Worm (Caenorhabditis elegans) whole organism, L3 larva: ENCODE data around the gene lgc-42.

Experiments used
- aly-2 ChIP-seq: fragments of 150-350 bp; optimal IDR thresholded peaks from 2 replicates; lab custom pipeline; 2014; ENCODE audit warnings: missing biosample characterization, missing genetic modification characterization
- ceh-28 ChIP-seq: fragments of 150-350 bp; optimal IDR thresholded peaks from 2 replicates; lab custom pipeline; 2014; ENCODE audit warnings: missing biosample characterization, missing genetic modification reagents, missing genetic modification characterization
- ceh-9 ChIP-seq: sonication (generic microtip); optimal IDR thresholded peaks from 2 replicates; lab custom pipeline; 2018; ENCODE audit warnings: missing biosample characterization, missing genetic modification characterization
- daf-12 ChIP-seq: fragments of 150-350 bp; optimal IDR thresholded peaks from 2 replicates; lab custom pipeline; 2014; ENCODE audit warnings: missing biosample characterization, missing genetic modification reagents, missing genetic modification characterization
- egl-27 ChIP-seq: sonication (generic microtip); optimal IDR thresholded peaks from 4 replicates; lab custom pipeline; 2017; ENCODE audit warnings: missing biosample characterization, missing genetic modification reagents, missing genetic modification characterization
- egl-5 ChIP-seq: fragments of 150-350 bp; optimal IDR thresholded peaks from 2 replicates; lab custom pipeline; 2017; ENCODE audit warnings: missing biosample characterization, missing genetic modification reagents, missing genetic modification characterization, inconsistent platforms
- elt-2 ChIP-seq: sonication (generic microtip); optimal IDR thresholded peaks from 2 replicates; lab custom pipeline; 2016; ENCODE audit warnings: missing genetic modification reagents, mild to moderate bottlenecking, missing genetic modification characterization, missing compliant biosample characterization
- elt-3 ChIP-seq, 3 experiments: fragments of 150-350 bp in 1 of 3; sonication (generic microtip) in 2 of 3; optimal IDR thresholded peaks; 2 replicates in 2 of 3; 4 replicates in 1 of 3; lab custom pipeline; 2014 to 2017; ENCODE audit warnings: missing biosample characterization in 3 of 3, missing genetic modification characterization in 3 of 3
- fos-1 ChIP-seq: fragments of 150-350 bp; optimal IDR thresholded peaks from 2 replicates; lab custom pipeline; 2014; ENCODE audit warnings: missing biosample characterization, missing genetic modification characterization
- lsy-12 ChIP-seq: sonication (generic microtip); optimal IDR thresholded peaks from 2 replicates; lab custom pipeline; 2016; ENCODE audit warnings: mild to moderate bottlenecking, missing genetic modification characterization, missing compliant biosample characterization
- mml-1 ChIP-seq: fragments of 150-350 bp; sonication (generic microtip); optimal IDR thresholded peaks from 3 replicates; lab custom pipeline; 2014; ENCODE audit warnings: missing biosample characterization, missing genetic modification characterization
- nhr-11 ChIP-seq: fragments of 150-350 bp; optimal IDR thresholded peaks from 2 replicates; lab custom pipeline; 2014; ENCODE audit warnings: missing biosample characterization, missing genetic modification characterization
- nhr-23 ChIP-seq: fragments of 150-350 bp; optimal IDR thresholded peaks from 2 replicates; lab custom pipeline; 2014; ENCODE audit warnings: missing biosample characterization, missing genetic modification reagents, missing genetic modification characterization
- nhr-67 ChIP-seq: fragments of 150-350 bp; optimal IDR thresholded peaks from 2 replicates; lab custom pipeline; 2014; ENCODE audit warnings: missing biosample characterization, missing genetic modification characterization
- nhr-76 ChIP-seq: fragments of 150-350 bp; sonication (generic microtip); optimal IDR thresholded peaks from 5 replicates; lab custom pipeline; 2014; ENCODE audit warnings: missing biosample characterization, missing genetic modification characterization
- sea-2 ChIP-seq: fragments of 150-350 bp; sonication (generic microtip); optimal IDR thresholded peaks from 4 replicates; lab custom pipeline; 2014; ENCODE audit warnings: missing biosample characterization, missing genetic modification reagents, missing genetic modification characterization
- skn-1 ChIP-seq: fragments of 150-350 bp; optimal IDR thresholded peaks from 2 replicates; lab custom pipeline; 2014; ENCODE audit warnings: missing biosample characterization, missing genetic modification characterization
- unc-39 ChIP-seq: sonication (generic microtip); optimal IDR thresholded peaks from 4 replicates; lab custom pipeline; 2017; ENCODE audit warnings: missing biosample characterization, missing genetic modification characterization
- unc-62 ChIP-seq: fragments of 150-350 bp; sonication (generic microtip); optimal IDR thresholded peaks from 4 replicates; lab custom pipeline; 2014; ENCODE audit warnings: missing biosample characterization, missing genetic modification reagents, missing genetic modification characterization
- zag-1 ChIP-seq: fragments of 150-350 bp; optimal IDR thresholded peaks from 2 replicates; lab custom pipeline; 2014; ENCODE audit warnings: missing biosample characterization, missing genetic modification characterization
- ztf-11 ChIP-seq: fragments of 150-350 bp; optimal IDR thresholded peaks from 2 replicates; lab custom pipeline; 2014; ENCODE audit warnings: missing biosample characterization, missing genetic modification characterization
- ztf-4 ChIP-seq: fragments of 150-350 bp; optimal IDR thresholded peaks from 2 replicates; lab custom pipeline; 2014; ENCODE audit warnings: missing biosample characterization, missing genetic modification characterization

Gene lgc-42

ce11 chrIII:2001210-2001609 lies 3.5 kb downstream of the lgc-42 start:
- TF ChIP-seq fos-1 = no peak
- TF ChIP-seq ceh-28 (tag; lab: Kevin White, UChicago) = peak; percentile 72
- TF ChIP-seq, all 47 proteins: peak for 1

DNA sequence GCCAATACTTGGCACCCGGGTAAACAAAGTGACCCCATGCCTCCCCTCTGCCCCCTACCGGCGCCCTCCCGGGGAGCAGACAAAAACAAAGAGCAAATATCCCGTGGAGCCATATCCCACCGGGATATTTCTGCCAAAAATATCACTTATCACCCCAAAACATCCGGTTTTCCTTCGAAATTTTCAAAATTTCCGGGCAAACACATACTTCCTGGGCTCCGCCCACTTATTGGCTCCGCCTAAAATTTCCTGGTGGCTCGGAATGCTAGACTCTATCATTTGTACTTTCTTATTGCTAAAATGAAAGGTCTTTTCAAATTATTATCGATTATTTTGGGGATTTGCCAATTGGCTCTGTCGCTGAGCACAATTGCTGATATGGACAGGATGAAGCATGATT lies 8.1 kb downstream of the lgc-42 start, which contains the start of gene Y39A3B.1:
TSS of gene Y39A3B.1 (plus strand) at position 301 of the 400 bp plus-strand sequence.
- TF ChIP-seq ztf-11 (tag; lab: Kevin White, UChicago) = no peak
- TF ChIP-seq nhr-23 = no peak
- TF ChIP-seq nhr-76 (tag; lab: Kevin White, UChicago) = no peak
- TF ChIP-seq daf-12 = no peak
- no peak for TF ChIP-seq unc-62 (GFP tag; lab: Kevin White, UChicago)
- TF ChIP-seq aly-2 (tag; lab: Kevin White, UChicago) = no peak
- TF ChIP-seq elt-3 (tag; optimal IDR thresholded peaks at IDR 0.05; lab: Kevin White, UChicago) = no peak
- TF ChIP-seq skn-1 (tag; lab: Kevin White, UChicago) = no peak

DNA sequence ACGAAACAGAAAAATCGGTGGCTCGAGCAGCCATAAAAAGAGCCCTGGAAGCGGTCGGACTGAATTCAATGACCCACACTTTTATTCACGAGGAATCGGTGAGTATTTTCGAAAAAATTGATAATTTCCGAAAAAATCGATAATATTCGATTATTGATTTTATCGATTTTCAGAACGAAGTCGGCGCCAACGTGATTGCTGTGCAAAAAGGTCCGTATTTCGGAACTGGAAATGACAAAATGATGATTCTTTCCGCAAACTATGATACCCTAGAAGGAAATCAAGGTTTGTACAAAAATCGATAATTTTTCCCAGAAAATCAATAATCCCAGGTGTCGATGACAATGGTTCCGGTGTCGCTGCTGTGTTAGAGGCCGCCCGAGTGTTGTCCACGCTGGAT lies 9.3 kb downstream of the lgc-42 start:
- TF ChIP-seq nhr-11 (tag; lab: Kevin White, UChicago) = no peak
- no peak for TF ChIP-seq daf-12
- TF ChIP-seq ceh-28 (tag; lab: Kevin White, UChicago) = peak; percentile 80
- TF ChIP-seq mml-1 (tag; lab: Kevin White, UChicago) = no peak
- no peak for TF ChIP-seq elt-2 (tag; lab: Kevin White, UChicago)
- TF ChIP-seq unc-39 (tag; lab: Kevin White, UChicago) = no peak
- no peak for TF ChIP-seq egl-5
- TF ChIP-seq nhr-67 (tag; lab: Kevin White, UChicago) = no peak
- no peak for TF ChIP-seq ceh-9 (tag; lab: Kevin White, UChicago)

DNA sequence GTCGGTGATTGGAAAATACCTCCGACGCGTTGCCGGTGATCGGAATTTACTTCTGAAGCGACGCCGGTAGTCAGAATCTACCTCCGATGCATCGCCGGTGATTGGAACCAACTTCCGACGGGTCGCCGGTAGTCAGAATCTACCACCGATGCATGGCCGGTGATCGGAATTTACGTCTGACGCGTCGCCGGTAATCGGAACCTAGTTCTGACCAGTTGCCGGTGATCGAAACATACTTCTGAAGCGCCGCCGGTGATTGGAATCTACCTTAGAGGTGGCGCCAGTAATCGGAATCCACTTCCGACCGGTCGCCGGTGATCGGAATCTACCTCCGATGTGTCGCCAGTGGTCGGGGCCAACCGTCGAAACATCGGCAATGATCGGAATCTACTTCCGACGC lies 10.7 kb downstream of the lgc-42 start:
- TF ChIP-seq egl-27 (tag; lab: Kevin White, UChicago) = no peak
- TF ChIP-seq sea-2 (GFP tag; lab: Kevin White, UChicago) = no peak
- TF ChIP-seq elt-3 (tag; optimal IDR thresholded peaks at IDR 0.05; lab: Kevin White, UChicago) = no peak

DNA sequence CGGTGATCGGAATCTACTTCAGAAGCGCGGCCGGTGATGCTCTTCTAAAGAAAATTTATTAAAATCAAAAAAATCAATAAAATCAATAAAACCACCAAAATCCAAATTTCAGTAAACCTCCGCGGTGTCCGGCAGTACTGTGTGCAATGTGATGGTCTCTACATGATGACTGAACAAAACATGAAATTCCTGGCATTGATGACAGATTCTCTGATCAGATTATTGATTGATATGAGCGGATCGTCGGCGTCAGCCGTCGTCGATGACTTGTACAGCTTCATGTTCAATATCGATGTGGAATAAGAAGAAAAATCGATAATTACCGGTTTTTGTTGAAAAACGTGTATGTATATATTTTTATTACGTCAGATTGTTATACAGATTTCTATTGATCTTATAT lies 11.2 kb downstream of the lgc-42 start:
- no peak for TF ChIP-seq lsy-12 (tag; lab: Kevin White, UChicago)
- TF ChIP-seq ceh-28 (tag; lab: Kevin White, UChicago) = peak; percentile 43
- TF ChIP-seq, all 47 proteins: peak for 1

DNA sequence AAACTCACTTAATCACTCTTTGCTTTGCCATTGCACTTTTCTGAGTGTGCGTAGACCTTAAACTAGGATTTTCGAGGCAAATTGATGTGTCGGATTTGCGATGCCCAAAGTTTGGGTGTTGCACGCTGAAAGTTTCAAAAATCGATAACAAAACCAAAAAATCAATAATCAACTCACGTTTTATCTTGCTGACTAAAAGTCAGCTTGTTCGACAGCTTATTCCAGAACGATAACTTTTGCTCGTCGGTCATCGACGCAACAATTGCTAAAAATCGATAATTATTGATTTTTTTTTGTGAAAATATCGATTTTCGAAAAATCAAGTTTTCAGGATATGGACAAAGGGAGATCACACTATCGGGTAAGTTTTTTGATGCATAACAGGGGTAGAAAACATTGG lies 14.9 kb downstream of the lgc-42 start:
- no peak for TF ChIP-seq ztf-4 (tag; lab: Kevin White, UChicago)
- peak; percentile 75 for TF ChIP-seq ceh-28 (tag; lab: Kevin White, UChicago)

ce11 chrIII:2013156-2013854 lies 15.6 kb downstream of the lgc-42 start:
- peak; percentile 91 for TF ChIP-seq ceh-28 (tag; lab: Kevin White, UChicago)
- no peak for TF ChIP-seq zag-1 (tag; lab: Kevin White, UChicago)

- peak; percentile 99 for TF ChIP-seq ceh-28 (tag; lab: Kevin White, UChicago)
These were observed 16.3 kb downstream of the lgc-42 start for ce11 chrIII:2013876-2014474.

- TF ChIP-seq ceh-28 (tag; lab: Kevin White, UChicago) (peak; percentile 92), unc-39 (tag; lab: Kevin White, UChicago) (no peak)
These were observed 17.8 kb downstream of the lgc-42 start for ce11 chrIII:2015494-2015893.
